Fruit fly (Drosophila melanogaster) whole organism, embryonic: ENCODE data around the gene CG43845.

Source experiments
- CG10543 ChIP-seq: fragments of 200-800 bp; sonication (Bioruptor generic); optimal IDR thresholded peaks from 3 replicates; lab custom pipeline; 2017; ENCODE audit warnings: missing biosample characterization, mild to moderate bottlenecking, missing genetic modification characterization, moderate library complexity
- CG10654 ChIP-seq: fragments of 200-800 bp; sonication (Bioruptor generic); optimal IDR thresholded peaks from 2 replicates; lab custom pipeline; 2016; ENCODE audit warnings: missing biosample characterization, missing genetic modification characterization
- CG11560 ChIP-seq: fragments of 200-800 bp; sonication (Bioruptor generic); IDR thresholded peaks from 3 replicates; pipeline ENCODE4 v1.3.6; 2022; ENCODE audit warnings: missing biosample characterization, missing genetic modification characterization
- CG11696 ChIP-seq: fragments of 200-800 bp; sonication (Bioruptor generic); IDR thresholded peaks from 2 replicates; pipeline ENCODE4 v1.3.6; 2022; ENCODE audit warnings: missing biosample characterization, missing genetic modification characterization
- CG12391 ChIP-seq: fragments of 200-800 bp; sonication (Bioruptor generic); optimal IDR thresholded peaks from 3 replicates; lab custom pipeline; 2018; ENCODE audit warnings: missing biosample characterization, mild to moderate bottlenecking, missing genetic modification characterization, moderate library complexity
- CG13123 ChIP-seq: fragments of 200-800 bp; sonication (Bioruptor generic); optimal IDR thresholded peaks from 2 replicates; lab custom pipeline; 2016; ENCODE audit warnings: missing biosample characterization, missing genetic modification characterization
- CG13424 ChIP-seq: fragments of 200-800 bp; sonication (Bioruptor generic); optimal IDR thresholded peaks from 2 replicates; lab custom pipeline; 2019; ENCODE audit warnings: missing biosample characterization, mild to moderate bottlenecking, missing genetic modification characterization, moderate library complexity
- CG14710 ChIP-seq: fragments of 200-800 bp; sonication (Bioruptor generic); optimal IDR thresholded peaks from 3 replicates; lab custom pipeline; 2019; ENCODE audit warnings: missing biosample characterization, mild to moderate bottlenecking, missing genetic modification characterization, moderate library complexity
- CG1529 ChIP-seq: fragments of 200-800 bp; sonication (Bioruptor generic); optimal IDR thresholded peaks from 3 replicates; lab custom pipeline; 2018; ENCODE audit warnings: missing biosample characterization, missing genetic modification characterization
- CG15514 ChIP-seq: fragments of 200-800 bp; sonication (Bioruptor generic); optimal IDR thresholded peaks from 3 replicates; lab custom pipeline; 2017; ENCODE audit warnings: missing biosample characterization, missing genetic modification characterization, mild to moderate bottlenecking, moderate library complexity, missing genetic modification reagents
- CG1603 ChIP-seq: fragments of 200-800 bp; sonication (Bioruptor generic); optimal IDR thresholded peaks from 2 replicates; lab custom pipeline; 2019; ENCODE audit warnings: missing biosample characterization, mild to moderate bottlenecking, missing genetic modification characterization, moderate library complexity
- CG17186 ChIP-seq: fragments of 200-800 bp; sonication (Bioruptor generic); optimal IDR thresholded peaks from 3 replicates; lab custom pipeline; 2017; ENCODE audit warnings: missing biosample characterization, missing genetic modification reagents, missing genetic modification characterization
- CG18764 ChIP-seq: fragments of 200-800 bp; sonication (Bioruptor generic); optimal IDR thresholded peaks from 3 replicates; lab custom pipeline; 2016; ENCODE audit warnings: missing biosample characterization, missing genetic modification characterization
- CG2116 ChIP-seq: fragments of 200-800 bp; sonication (Bioruptor generic); optimal IDR thresholded peaks from 3 replicates; lab custom pipeline; 2018; ENCODE audit warnings: missing biosample characterization, mild to moderate bottlenecking, missing genetic modification characterization
- CG34224 ChIP-seq: fragments of 200-800 bp; sonication (Bioruptor generic); IDR thresholded peaks from 3 replicates; pipeline ENCODE4 v1.3.6; 2022; ENCODE audit warnings: missing biosample characterization, missing genetic modification characterization; ENCODE audit not compliant: partially characterized antibody
- CG3838 ChIP-seq: fragments of 200-800 bp; sonication (Bioruptor generic); optimal IDR thresholded peaks from 3 replicates; lab custom pipeline; 2016; ENCODE audit warnings: missing biosample characterization, missing genetic modification characterization
- CG3995 ChIP-seq: fragments of 200-800 bp; sonication (Bioruptor generic); optimal IDR thresholded peaks from 3 replicates; lab custom pipeline; 2016; ENCODE audit warnings: missing biosample characterization, missing genetic modification characterization
- CG4282 ChIP-seq: fragments of 200-800 bp; sonication (Bioruptor generic); optimal IDR thresholded peaks from 2 replicates; lab custom pipeline; 2016; ENCODE audit warnings: missing biosample characterization, missing genetic modification characterization
- CG7963 ChIP-seq: fragments of 200-800 bp; sonication (Bioruptor generic); IDR thresholded peaks from 3 replicates; pipeline ENCODE4 v1.3.6; 2022; ENCODE audit warnings: missing biosample characterization, missing genetic modification characterization; ENCODE audit not compliant: partially characterized antibody
- CG8281 ChIP-seq: fragments of 200-800 bp; sonication (Bioruptor generic); optimal IDR thresholded peaks from 2 replicates; lab custom pipeline; 2018; ENCODE audit warnings: missing biosample characterization, mild to moderate bottlenecking, missing genetic modification characterization, moderate library complexity
- CG9797 ChIP-seq: fragments of 200-800 bp; sonication (Bioruptor generic); optimal IDR thresholded peaks from 3 replicates; lab custom pipeline; 2018; ENCODE audit warnings: missing biosample characterization, mild to moderate bottlenecking, missing genetic modification characterization
- HmgD ChIP-seq: fragments of 200-800 bp; sonication (Bioruptor generic); optimal IDR thresholded peaks from 3 replicates; lab custom pipeline; 2016; ENCODE audit warnings: missing biosample characterization, missing genetic modification characterization
- Lhr ChIP-seq: fragments of 200-800 bp; sonication (Bioruptor generic); optimal IDR thresholded peaks from 3 replicates; lab custom pipeline; 2017; ENCODE audit warnings: mild to moderate bottlenecking, missing biosample characterization, missing genetic modification reagents, missing genetic modification characterization
- Lim3 ChIP-seq: fragments of 200-800 bp; sonication (Bioruptor generic); IDR thresholded peaks from 2 replicates; pipeline ENCODE4 v1.3.6; 2022; ENCODE audit warnings: missing biosample characterization, missing genetic modification characterization
- Myb ChIP-seq: fragments of 200-800 bp; sonication (Bioruptor generic); optimal IDR thresholded peaks from 2 replicates; lab custom pipeline; 2016; ENCODE audit warnings: missing biosample characterization, missing genetic modification characterization
- NFAT ChIP-seq: fragments of 200-800 bp; sonication (Bioruptor generic); IDR thresholded peaks from 2 replicates; pipeline ENCODE4 v1.3.6; 2022; ENCODE audit warnings: missing biosample characterization, missing genetic modification characterization
- PHDP ChIP-seq: fragments of 200-800 bp; sonication (Bioruptor generic); optimal IDR thresholded peaks from 3 replicates; lab custom pipeline; 2018; ENCODE audit warnings: missing biosample characterization, mild to moderate bottlenecking, missing genetic modification characterization, moderate library complexity
- Ravus ChIP-seq: fragments of 200-800 bp; sonication (Bioruptor generic); IDR thresholded peaks from 2 replicates; pipeline ENCODE4 v1.3.6; 2022; ENCODE audit warnings: missing biosample characterization, missing genetic modification characterization
- Scr ChIP-seq: fragments of 200-800 bp; sonication (Bioruptor generic); IDR thresholded peaks from 2 replicates; pipeline ENCODE4 v1.3.6; 2022; ENCODE audit warnings: missing biosample characterization, missing genetic modification characterization; ENCODE audit not compliant: partially characterized antibody
- Sin3A ChIP-seq: fragments of >200 bp; optimal IDR thresholded peaks from 2 replicates; lab custom pipeline; 2018
- Sry-δ ChIP-seq: fragments of 200-800 bp; sonication (Bioruptor generic); optimal IDR thresholded peaks from 2 replicates; lab custom pipeline; 2016; ENCODE audit warnings: missing biosample characterization, missing genetic modification characterization
- ac ChIP-seq: fragments of 200-800 bp; sonication (Bioruptor generic); optimal IDR thresholded peaks from 3 replicates; lab custom pipeline; 2017; ENCODE audit warnings: missing biosample characterization, mild to moderate bottlenecking, missing genetic modification characterization
- al ChIP-seq: fragments of 200-800 bp; sonication (Bioruptor generic); IDR thresholded peaks from 2 replicates; pipeline ENCODE4 v1.3.6; 2022; ENCODE audit warnings: missing biosample characterization, missing genetic modification characterization
- ara ChIP-seq: fragments of 200-800 bp; sonication (Bioruptor generic); IDR thresholded peaks from 2 replicates; pipeline ENCODE4 v1.3.6; 2022; ENCODE audit warnings: missing biosample characterization, missing genetic modification characterization
- ato ChIP-seq: fragments of 200-800 bp; sonication (Bioruptor generic); IDR thresholded peaks from 2 replicates; pipeline ENCODE4 v1.3.6; 2022; ENCODE audit warnings: missing biosample characterization, missing genetic modification characterization; ENCODE audit not compliant: partially characterized antibody
- gcm ChIP-seq: fragments of 200-800 bp; sonication (Bioruptor generic); optimal IDR thresholded peaks from 2 replicates; lab custom pipeline; 2019; ENCODE audit warnings: missing biosample characterization, mild to moderate bottlenecking, missing genetic modification characterization, moderate library complexity
- ham ChIP-seq: fragments of 200-800 bp; sonication (Bioruptor generic); IDR thresholded peaks from 2 replicates; pipeline ENCODE4 v1.3.6; 2022; ENCODE audit warnings: missing biosample characterization, missing genetic modification characterization
- inv ChIP-seq: fragments of 200-800 bp; sonication (Bioruptor generic); IDR thresholded peaks from 2 replicates; pipeline ENCODE4 v1.3.6; 2022; ENCODE audit warnings: missing biosample characterization, missing genetic modification characterization; ENCODE audit not compliant: partially characterized antibody
- knrl ChIP-seq: fragments of 200-800 bp; sonication (Bioruptor generic); IDR thresholded peaks from 3 replicates; pipeline ENCODE4 v1.3.6; 2022; ENCODE audit warnings: missing biosample characterization, missing genetic modification characterization; ENCODE audit not compliant: partially characterized antibody
- mld ChIP-seq: fragments of 200-800 bp; sonication (Bioruptor generic); IDR thresholded peaks from 3 replicates; pipeline ENCODE4 v1.3.6; 2022; ENCODE audit warnings: missing biosample characterization, missing genetic modification characterization; ENCODE audit not compliant: partially characterized antibody
- nerfin-1 ChIP-seq: fragments of 200-800 bp; sonication (Bioruptor generic); optimal IDR thresholded peaks from 3 replicates; lab custom pipeline; 2019; ENCODE audit warnings: missing biosample characterization, mild to moderate bottlenecking, missing genetic modification characterization, moderate library complexity
- nerfin-2 ChIP-seq: fragments of 200-800 bp; sonication (Bioruptor generic); IDR thresholded peaks from 2 replicates; pipeline ENCODE4 v1.3.6; 2022; ENCODE audit warnings: missing biosample characterization, missing genetic modification characterization; ENCODE audit not compliant: partially characterized antibody
- pb ChIP-seq: fragments of 200-800 bp; sonication (Bioruptor generic); optimal IDR thresholded peaks from 3 replicates; lab custom pipeline; 2016; ENCODE audit warnings: missing biosample characterization, missing genetic modification characterization
- pros ChIP-seq: fragments of 200-800 bp; sonication (Bioruptor generic); optimal IDR thresholded peaks from 3 replicates; lab custom pipeline; 2019; ENCODE audit warnings: missing biosample characterization, mild to moderate bottlenecking, missing genetic modification characterization, moderate library complexity
- rib ChIP-seq: fragments of 200-800 bp; sonication (Bioruptor generic); IDR thresholded peaks from 2 replicates; pipeline ENCODE4 v1.3.6; 2022; ENCODE audit warnings: missing biosample characterization, missing genetic modification characterization
- row ChIP-seq: fragments of 200-800 bp; sonication (Bioruptor generic); IDR thresholded peaks from 3 replicates; pipeline ENCODE4 v1.3.6; 2022; ENCODE audit warnings: missing biosample characterization, missing genetic modification characterization
- run ChIP-seq: fragments of 200-800 bp; sonication (Bioruptor generic); optimal IDR thresholded peaks from 3 replicates; lab custom pipeline; 2018; ENCODE audit warnings: missing biosample characterization, mild to moderate bottlenecking, missing genetic modification characterization
- sens ChIP-seq: fragments of 200-800 bp; sonication (Bioruptor generic); peaks from one replicate; lab custom pipeline; 2016; ENCODE audit warnings: missing biosample characterization, missing genetic modification characterization
- sr ChIP-seq: fragments of 200-800 bp; sonication (Bioruptor generic); IDR thresholded peaks from 3 replicates; pipeline ENCODE4 v1.3.6; 2022; ENCODE audit warnings: missing biosample characterization, missing genetic modification characterization
- tna ChIP-seq: fragments of 200-800 bp; sonication (Bioruptor generic); IDR thresholded peaks from 2 replicates; pipeline ENCODE4 v1.3.6; 2022; ENCODE audit warnings: missing biosample characterization, missing genetic modification characterization; ENCODE audit not compliant: partially characterized antibody

Gene CG43845

DNA sequence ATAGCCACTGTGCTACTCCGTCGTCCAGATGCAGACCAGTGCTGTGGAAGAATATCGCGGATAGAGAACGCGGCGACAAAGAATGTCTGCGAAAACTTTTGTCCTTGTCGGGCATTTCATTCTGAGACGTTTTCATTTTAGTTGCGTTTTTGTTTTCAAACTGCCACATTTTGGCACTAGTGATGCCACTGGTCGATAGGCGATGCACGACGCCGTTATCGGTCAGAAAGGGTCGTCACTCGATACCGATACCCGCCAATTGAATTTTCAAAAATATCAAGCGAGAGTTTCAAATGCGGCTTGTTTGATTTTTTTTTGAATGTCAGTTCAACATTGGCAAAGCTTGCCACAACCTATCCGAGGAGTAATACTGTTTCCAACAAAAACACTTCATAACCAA is 27.5 kb upstream of the CG43845 start (continued):
- 0 out of 3 replicates have a peak, but pooled peaks have one; percentile 12 for TF ChIP-seq row (GFP tag; lab: Robert Waterston, UW)
- TF ChIP-seq CG3995 (GFP tag; lab: Kevin White, UChicago): no peak
- peak; percentile 56 for TF ChIP-seq ato (GFP tag; lab: Robert Waterston, UW)
- no peak for TF ChIP-seq Lim3 (GFP tag; lab: Robert Waterston, UW)
- no peak for TF ChIP-seq pros (GFP tag; lab: Kevin White, UChicago)
- TF ChIP-seq CG13123 (GFP tag; lab: Kevin White, UChicago): no peak
- TF ChIP-seq pb: no peak
- no peak for TF ChIP-seq Lhr
- peak; percentile 81 for TF ChIP-seq CG2116 (GFP tag; lab: Kevin White, UChicago)
- no peak for TF ChIP-seq CG4282 (GFP tag; lab: Kevin White, UChicago)
- peak; percentile 35 for TF ChIP-seq CG17186 (GFP tag; lab: Kevin White, UChicago)
- TF ChIP-seq HmgD (GFP tag; lab: Kevin White, UChicago): no peak
- no peak for TF ChIP-seq CG10654
- no peak for TF ChIP-seq CG12391 (tag; lab: Kevin White, UChicago)
- peak; percentile 63 for TF ChIP-seq tna (GFP tag; lab: Robert Waterston, UW)
- no peak for TF ChIP-seq CG11696 (GFP tag; lab: Robert Waterston, UW)
- peak; percentile 16 for TF ChIP-seq Sin3A (lab: Kevin White, UChicago)
- no peak for TF ChIP-seq ac (GFP tag; lab: Kevin White, UChicago)
- TF ChIP-seq CG9797 (GFP tag; lab: Kevin White, UChicago): peak; percentile 35
- no peak for TF ChIP-seq CG10543 (GFP tag; lab: Kevin White, UChicago)
- TF ChIP-seq al: no peak
- TF ChIP-seq Scr (GFP tag; lab: Robert Waterston, UW): peak; percentile 69
- TF ChIP-seq nerfin-2 (GFP tag; lab: Robert Waterston, UW): peak; percentile 57; the same call in 1 of the 2 replicates
- peak; percentile 69 for TF ChIP-seq CG34224
- no peak for TF ChIP-seq run (tag; lab: Kevin White, UChicago)
- TF ChIP-seq CG14710 (tag; lab: Kevin White, UChicago): peak; percentile 27
- peak; percentile 54; the same call in 1 of the 3 replicates for TF ChIP-seq CG7963
- TF ChIP-seq Myb (GFP tag; lab: Kevin White, UChicago): peak; percentile 91
- no peak for TF ChIP-seq PHDP (tag; lab: Kevin White, UChicago)
- TF ChIP-seq mld (GFP tag; lab: Robert Waterston, UW): peak; percentile 41; the same call in 1 of the 3 replicates
- TF ChIP-seq CG1529: no peak
- TF ChIP-seq CG15514 (GFP tag; lab: Kevin White, UChicago): peak; percentile 51
- no peak for TF ChIP-seq gcm (GFP tag; lab: Kevin White, UChicago)
- TF ChIP-seq rib (GFP tag; lab: Robert Waterston, UW): no peak
- TF ChIP-seq Ravus: no peak
- TF ChIP-seq CG13424 (tag; lab: Kevin White, UChicago): no peak
- no peak for TF ChIP-seq sr
- TF ChIP-seq knrl (GFP tag; lab: Robert Waterston, UW): peak; percentile 51; the same call in 1 of the 3 replicates
- 0 out of 3 replicates have a peak, but pooled peaks have one; percentile 42 for TF ChIP-seq CG11560 (tag; lab: Robert Waterston, UW)
- peak; percentile 81 for TF ChIP-seq Sry-δ (GFP tag; lab: Kevin White, UChicago)
- no peak for TF ChIP-seq CG3838
- no peak for TF ChIP-seq CG8281 (tag; lab: Kevin White, UChicago)
- peak; percentile 41; the same call in 1 of the 2 replicates for TF ChIP-seq inv (GFP tag; lab: Robert Waterston, UW)
- TF ChIP-seq sens: peak; percentile 62
- TF ChIP-seq ara (GFP tag; lab: Robert Waterston, UW): no peak
- peak; percentile 52 for TF ChIP-seq CG1603 (tag; lab: Kevin White, UChicago)
- no peak for TF ChIP-seq nerfin-1
- no peak for TF ChIP-seq NFAT (GFP tag; lab: Robert Waterston, UW)
- TF ChIP-seq ham (GFP tag; lab: Robert Waterston, UW): no peak
- TF ChIP-seq CG18764 (GFP tag; lab: Kevin White, UChicago): no peak
